Worm (Caenorhabditis elegans): ENCODE results near the gene acd-4.

acd-4 gene

ce11 chrV:8687707-8688106 lies 49.7 kb downstream of the acd-4 start, which contains the start of gene ZC190.8:
ZC190.8 (minus strand) TSS chrV:8687807.
- no peak for TF ChIP-seq mab-5 (tag; optimal IDR thresholded peaks at IDR 0.05)
- TF ChIP-seq cnd-1 (tag; optimal IDR thresholded peaks at IDR 0.05), result no peak
- no peak for TF ChIP-seq mep-1 (tag; optimal IDR thresholded peaks at IDR 0.05)
- TF ChIP-seq nhr-28 (tag; optimal IDR thresholded peaks at IDR 0.05), result no peak
- no peak for TF ChIP-seq bed-3 (GFP tag; optimal IDR thresholded peaks at IDR 0.05)
- no peak for TF ChIP-seq blmp-1 (tag; optimal IDR thresholded peaks at IDR 0.05)
- no peak for TF ChIP-seq M03D4.4 (tag; optimal IDR thresholded peaks at IDR 0.05)
- no peak for TF ChIP-seq tbx-8 (GFP tag; optimal IDR thresholded peaks at IDR 0.05)
- no peak for TF ChIP-seq lsy-2 (tag; optimal IDR thresholded peaks at IDR 0.05)
- no peak for TF ChIP-seq mls-2 (tag; optimal IDR thresholded peaks at IDR 0.05)
